Worm (Caenorhabditis elegans): ENCODE results near the gene cdr-2.

cdr-2 gene

DNA sequence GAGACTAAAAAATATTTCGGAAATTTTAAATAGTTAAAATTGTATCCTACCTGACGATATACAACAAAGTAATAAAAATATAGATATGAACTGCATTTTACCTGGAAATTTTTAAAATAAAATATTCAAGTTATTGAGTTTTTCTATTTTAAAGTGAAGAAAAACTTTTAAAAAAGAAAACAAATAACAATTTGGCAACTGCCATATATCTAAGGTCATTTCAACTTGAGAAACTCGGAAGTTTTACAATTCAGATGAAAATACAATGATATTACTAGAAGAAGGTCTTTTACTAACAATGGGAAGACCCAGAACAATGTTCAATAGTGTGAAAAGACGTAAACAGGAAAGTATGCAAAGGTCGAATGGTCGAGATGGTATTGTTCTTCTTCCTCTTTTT is 34.4 kb upstream of the cdr-2 start, which contains the start of gene C54D10.10:
C54D10.10 (minus strand) TSS at position 101 of the 400 bp plus-strand sequence.
- TF ChIP-seq ctbp-1 (GFP tag; IDR thresholded peaks at IDR 0.05) (no peak), unc-130 (GFP tag; optimal IDR thresholded peaks at IDR 0.05) (no peak), mdt-29 (GFP tag; IDR thresholded peaks at IDR 0.05) (no peak), zip-2 (tag; optimal IDR thresholded peaks at IDR 0.05) (no peak), unc-39 (tag; optimal IDR thresholded peaks at IDR 0.05) (no peak), aly-2 (tag; optimal IDR thresholded peaks at IDR 0.05) (no peak), hif-1 (tag; optimal IDR thresholded peaks at IDR 0.05) (no peak), dmd-6 (GFP tag; IDR thresholded peaks at IDR 0.05) (no peak), F49E8.2 (tag; optimal IDR thresholded peaks at IDR 0.05; ENCODE audit: borderline replicate concordance) (no peak)

DNA sequence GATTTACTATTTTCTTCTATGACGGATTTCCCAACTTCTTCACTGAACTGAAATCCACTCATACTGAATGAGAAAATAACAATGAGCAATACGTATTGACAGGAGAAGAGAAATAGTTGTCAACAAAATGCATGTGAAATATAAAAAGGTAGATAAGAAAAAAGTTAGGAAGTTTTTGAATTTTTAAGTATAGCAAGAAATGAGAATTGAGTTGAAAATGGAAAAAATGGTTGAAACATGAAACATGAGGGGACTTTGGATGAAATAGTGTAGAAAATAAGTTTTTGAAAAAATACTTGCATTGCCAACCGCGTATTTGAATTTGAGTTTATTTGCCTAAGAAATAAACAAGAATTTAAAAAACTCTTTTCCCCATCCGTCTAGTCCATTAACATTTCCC is 31.4 kb upstream of the cdr-2 start, which contains the start of the genes pals-38 and C54D10.9:
pals-38 (minus strand) TSS at position 101 of the 400 bp plus-strand sequence.
C54D10.9 (plus strand) TSS at position 259 of the 400 bp plus-strand sequence.
- TF ChIP-seq tra-1 (GFP tag; IDR thresholded peaks at IDR 0.05) (no peak), Y48G9A.11 (GFP tag; IDR thresholded peaks at IDR 0.05) (no peak), sdz-12 (GFP tag; optimal IDR thresholded peaks at IDR 0.05) (no peak), skn-1 (tag; optimal IDR thresholded peaks at IDR 0.05) (no peak), spr-1 (tag; optimal IDR thresholded peaks at IDR 0.05) (no peak), mes-2 (tag; optimal IDR thresholded peaks at IDR 0.05; ENCODE audit: poor library complexity, severe bottlenecking) (no peak), saeg-2 (GFP tag; IDR thresholded peaks at IDR 0.05) (no peak), Y75B8A.6 (GFP tag; IDR thresholded peaks at IDR 0.05) (no peak), nhr-237 (tag; optimal IDR thresholded peaks at IDR 0.05) (no peak), hlh-30 (tag; optimal IDR thresholded peaks at IDR 0.05; ENCODE audit: insufficient read depth) (no peak)

DNA sequence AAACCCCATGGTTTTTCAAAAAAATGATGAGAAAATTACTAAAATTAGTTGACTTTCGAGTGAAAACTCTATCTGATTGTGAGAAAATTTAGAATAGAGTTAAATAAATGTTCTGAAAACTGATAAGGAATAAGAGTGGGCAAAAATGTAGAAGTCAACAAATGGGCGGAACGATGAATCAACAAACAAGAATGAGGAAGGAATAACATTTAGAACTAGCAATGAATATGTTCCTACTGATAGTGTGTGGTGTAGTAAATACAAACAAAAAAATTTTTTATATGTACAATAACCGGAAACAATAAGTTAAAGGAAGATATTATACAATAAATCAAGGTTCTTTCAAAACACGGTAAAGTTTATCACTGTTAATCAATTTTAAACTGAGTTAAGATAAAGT is 28.2 kb upstream of the cdr-2 start, which contains the start of gene pals-39:
pals-39 (minus strand) TSS at position 101 of the 400 bp plus-strand sequence.
- TF ChIP-seq sdz-12 (GFP tag; optimal IDR thresholded peaks at IDR 0.05): no peak
- no peak for TF ChIP-seq nhr-77 (tag; optimal IDR thresholded peaks at IDR 0.05)
- TF ChIP-seq php-3 (GFP tag; IDR thresholded peaks at IDR 0.05): no peak
- TF ChIP-seq ctbp-1 (GFP tag; IDR thresholded peaks at IDR 0.05): no peak
- no peak for TF ChIP-seq T20F7.1 (GFP tag; optimal IDR thresholded peaks at IDR 0.05)
- TF ChIP-seq spr-1 (tag; optimal IDR thresholded peaks at IDR 0.05): no peak
- TF ChIP-seq dmd-6 (GFP tag; IDR thresholded peaks at IDR 0.05): no peak
- TF ChIP-seq ama-1 (optimal IDR thresholded peaks at IDR 0.05): no peak
- no peak for TF ChIP-seq zip-2 (tag; optimal IDR thresholded peaks at IDR 0.05)
- peak; percentile 21 for TF ChIP-seq pqm-1 (tag; optimal IDR thresholded peaks at IDR 0.05)
- TF ChIP-seq madf-9 (GFP tag; conservative IDR thresholded peaks at IDR 0.05): no peak
- TF ChIP-seq hlh-11 (tag; optimal IDR thresholded peaks at IDR 0.05): no peak
- no peak for TF ChIP-seq daf-16 (GFP tag; optimal IDR thresholded peaks at IDR 0.05)
- TF ChIP-seq daf-16 (tag; optimal IDR thresholded peaks at IDR 0.05): peak; percentile 64
- no peak for TF ChIP-seq egl-27 (tag; optimal IDR thresholded peaks at IDR 0.05)
- TF ChIP-seq lin-38 (GFP tag; IDR thresholded peaks at IDR 0.05): no peak

DNA sequence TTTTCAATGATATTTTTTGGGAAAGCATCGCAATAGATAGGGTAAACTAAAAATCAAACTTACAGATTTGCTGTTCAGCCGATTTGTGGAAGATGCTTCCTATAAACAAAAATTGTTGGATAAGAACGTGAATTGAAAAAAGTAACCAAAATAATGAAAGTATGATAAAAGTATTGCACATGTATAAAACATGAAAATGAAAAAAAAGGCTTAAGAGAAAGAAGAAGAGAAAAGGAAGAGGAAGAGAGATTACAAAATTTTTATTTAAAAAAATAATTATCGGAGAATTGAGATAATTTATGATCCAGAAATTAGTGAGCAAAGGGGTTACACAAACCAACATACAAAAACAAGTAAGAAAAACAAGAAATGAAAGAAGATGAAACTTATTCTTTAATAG is 25.9 kb upstream of the cdr-2 start, which contains the start of gene pals-37:
pals-37 (minus strand) TSS at position 101 of the 400 bp plus-strand sequence.
- TF ChIP-seq mxl-2 (GFP tag; conservative IDR thresholded peaks at IDR 0.05) (no peak), unc-39 (tag; optimal IDR thresholded peaks at IDR 0.05) (no peak), hlh-11 (tag; optimal IDR thresholded peaks at IDR 0.05) (no peak), zfp-2 (tag; optimal IDR thresholded peaks at IDR 0.05) (no peak), unc-130 (GFP tag; optimal IDR thresholded peaks at IDR 0.05) (no peak), ceh-20 (GFP tag; IDR thresholded peaks at IDR 0.05) (no peak), ceh-44 (GFP tag; IDR thresholded peaks at IDR 0.05) (no peak), duxl-1 (tag; optimal IDR thresholded peaks at IDR 0.05; ENCODE audit: poor library complexity) (no peak), rbr-2 (tag; optimal IDR thresholded peaks at IDR 0.05) (no peak), pqm-1 (tag; optimal IDR thresholded peaks at IDR 0.05) (no peak), mdl-1 (tag; optimal IDR thresholded peaks at IDR 0.05) (no peak), ces-1 (GFP tag; optimal IDR thresholded peaks at IDR 0.05) (no peak), nhr-25 (tag; optimal IDR thresholded peaks at IDR 0.05; ENCODE audit: borderline replicate concordance, insufficient read depth) (no peak), F44E2.7 (GFP tag; IDR thresholded peaks at IDR 0.05) (no peak)

All from whole organism, L4 larva.